Fruit fly (Drosophila melanogaster) whole organism, embryonic: ENCODE measurements around the gene Dis3.

Source experiments
- Atf3 ChIP-seq: fragments of 200-800 bp; sonication (Bioruptor generic); optimal IDR thresholded peaks from 3 replicates; lab custom pipeline; 2016; ENCODE audit warnings: missing biosample characterization, missing genetic modification characterization
- Atf6 ChIP-seq: fragments of 200-800 bp; sonication (Bioruptor generic); IDR thresholded peaks from 2 replicates; pipeline ENCODE4 v1.3.6; 2022; ENCODE audit warnings: missing biosample characterization, missing genetic modification characterization
- BEAF-32 ChIP-seq: fragments of 200-800 bp; sonication (Bioruptor generic); optimal IDR thresholded peaks from 3 replicates; lab custom pipeline; 2017; ENCODE audit warnings: missing biosample characterization, missing genetic modification characterization, mild to moderate bottlenecking, moderate library complexity, missing genetic modification reagents
- CG11504 ChIP-seq: fragments of 200-800 bp; sonication (Bioruptor generic); optimal IDR thresholded peaks from 3 replicates; lab custom pipeline; 2019; ENCODE audit warnings: missing biosample characterization, mild to moderate bottlenecking, missing genetic modification characterization, moderate library complexity
- CG11560 ChIP-seq: fragments of 200-800 bp; sonication (Bioruptor generic); IDR thresholded peaks from 3 replicates; pipeline ENCODE4 v1.3.6; 2022; ENCODE audit warnings: missing biosample characterization, missing genetic modification characterization
- CG12769 ChIP-seq: fragments of 200-800 bp; sonication (Bioruptor generic); optimal IDR thresholded peaks from 2 replicates; lab custom pipeline; 2019; ENCODE audit warnings: missing biosample characterization, mild to moderate bottlenecking, missing genetic modification characterization, moderate library complexity
- CG13624 ChIP-seq: fragments of 200-800 bp; sonication (Bioruptor generic); optimal IDR thresholded peaks from 2 replicates; lab custom pipeline; 2016; ENCODE audit warnings: missing biosample characterization, missing genetic modification characterization
- CG13894 ChIP-seq: fragments of 200-800 bp; sonication (Bioruptor generic); optimal IDR thresholded peaks from 3 replicates; lab custom pipeline; 2018; ENCODE audit warnings: missing biosample characterization, mild to moderate bottlenecking, missing genetic modification characterization, moderate library complexity
- CG15269 ChIP-seq: fragments of 200-800 bp; sonication (Bioruptor generic); optimal IDR thresholded peaks from 2 replicates; lab custom pipeline; 2018; ENCODE audit warnings: missing biosample characterization, mild to moderate bottlenecking, missing genetic modification characterization, moderate library complexity
- CG17612 ChIP-seq: fragments of 200-800 bp; sonication (Bioruptor generic); IDR thresholded peaks from 2 replicates; pipeline ENCODE4 v1.3.6; 2022; ENCODE audit warnings: missing biosample characterization, missing genetic modification characterization
- CG2202 ChIP-seq: fragments of 200-800 bp; sonication (Bioruptor generic); optimal IDR thresholded peaks from 2 replicates; lab custom pipeline; 2018; ENCODE audit warnings: missing biosample characterization, mild to moderate bottlenecking, missing genetic modification characterization
- CG30431 ChIP-seq: fragments of 200-800 bp; sonication (Bioruptor generic); optimal IDR thresholded peaks from 2 replicates; lab custom pipeline; 2017; ENCODE audit warnings: missing biosample characterization, missing genetic modification characterization
- CG3065 ChIP-seq: fragments of 200-800 bp; sonication (Bioruptor generic); optimal IDR thresholded peaks from 2 replicates; lab custom pipeline; 2016; ENCODE audit warnings: missing biosample characterization, missing genetic modification characterization
- CG32772 ChIP-seq: fragments of 200-800 bp; sonication (Bioruptor generic); IDR thresholded peaks from 2 replicates; pipeline ENCODE4 v1.3.6; 2022; ENCODE audit warnings: missing biosample characterization, missing genetic modification characterization
- CG33213 ChIP-seq: fragments of 200-800 bp; sonication (Bioruptor generic); optimal IDR thresholded peaks from 3 replicates; lab custom pipeline; 2016; ENCODE audit warnings: missing biosample characterization, missing genetic modification characterization
- CG3726 ChIP-seq: fragments of 200-800 bp; sonication (Bioruptor generic); IDR thresholded peaks from 3 replicates; pipeline ENCODE4, ENCODE4 v1.3.6; 2022; ENCODE audit warnings: missing biosample characterization, missing genetic modification characterization
- CG3995 ChIP-seq: fragments of 200-800 bp; sonication (Bioruptor generic); optimal IDR thresholded peaks from 3 replicates; lab custom pipeline; 2016; ENCODE audit warnings: missing biosample characterization, missing genetic modification characterization
- CG6175 ChIP-seq: fragments of 200-800 bp; sonication (Bioruptor generic); IDR thresholded peaks from 3 replicates; pipeline ENCODE4 v1.3.6; 2022; ENCODE audit warnings: missing biosample characterization, missing genetic modification characterization
- CG6654 ChIP-seq: fragments of 200-800 bp; sonication (Bioruptor generic); optimal IDR thresholded peaks from 2 replicates; lab custom pipeline; 2017; ENCODE audit warnings: missing biosample characterization, mild to moderate bottlenecking, missing genetic modification characterization
- CG6765 ChIP-seq: fragments of 200-800 bp; sonication (Bioruptor generic); optimal IDR thresholded peaks from 3 replicates; lab custom pipeline; 2017; ENCODE audit warnings: missing biosample characterization, mild to moderate bottlenecking, missing genetic modification characterization
- CG7987 ChIP-seq: fragments of 200-800 bp; sonication (Bioruptor generic); optimal IDR thresholded peaks from 2 replicates; lab custom pipeline; 2018; ENCODE audit warnings: missing biosample characterization, mild to moderate bottlenecking, missing genetic modification characterization, moderate library complexity
- CG9817 ChIP-seq: fragments of 200-800 bp; sonication (Bioruptor generic); optimal IDR thresholded peaks from 2 replicates; lab custom pipeline; 2018; ENCODE audit warnings: missing biosample characterization, mild to moderate bottlenecking, missing genetic modification characterization, moderate library complexity
- CG9876 ChIP-seq: fragments of 200-800 bp; sonication (Bioruptor generic); optimal IDR thresholded peaks from 2 replicates; lab custom pipeline; 2016; ENCODE audit warnings: missing biosample characterization, missing genetic modification characterization
- Chrac-16 ChIP-seq: fragments of 200-800 bp; sonication (Bioruptor generic); optimal IDR thresholded peaks from 3 replicates; lab custom pipeline; 2016; ENCODE audit warnings: missing biosample characterization, missing genetic modification characterization
- Dek ChIP-seq: fragments of 200-800 bp; sonication (Bioruptor generic); optimal IDR thresholded peaks from 3 replicates; lab custom pipeline; 2019; ENCODE audit warnings: missing biosample characterization, mild to moderate bottlenecking, missing genetic modification characterization, moderate library complexity
- Dip3 ChIP-seq: fragments of 200-800 bp; sonication (Bioruptor generic); optimal IDR thresholded peaks from 3 replicates; lab custom pipeline; 2016; ENCODE audit warnings: missing biosample characterization, missing genetic modification characterization
- Ets65A ChIP-seq: fragments of 200-800 bp; sonication (Bioruptor generic); peaks from one replicate; lab custom pipeline; 2016; ENCODE audit warnings: missing biosample characterization, missing genetic modification characterization
- Ets97D ChIP-seq: fragments of 200-800 bp; sonication (Bioruptor generic); optimal IDR thresholded peaks from 3 replicates; lab custom pipeline; 2016; ENCODE audit warnings: missing biosample characterization, missing genetic modification characterization
- Gsc ChIP-seq: fragments of 200-800 bp; sonication (Bioruptor generic); IDR thresholded peaks from 2 replicates; pipeline ENCODE4 v1.3.6; 2022; ENCODE audit warnings: missing biosample characterization, missing genetic modification characterization
- Gug ChIP-seq: fragments of 200-800 bp; sonication (Bioruptor generic); IDR thresholded peaks from 4 replicates; pipeline ENCODE4 v1.3.6; 2022; ENCODE audit warnings: missing biosample characterization, missing genetic modification characterization
- Mes4 ChIP-seq: fragments of 200-800 bp; sonication (Bioruptor generic); optimal IDR thresholded peaks from 2 replicates; lab custom pipeline; 2016; ENCODE audit warnings: missing biosample characterization, missing genetic modification characterization
- Neu2 ChIP-seq: fragments of 200-800 bp; sonication (Bioruptor generic); optimal IDR thresholded peaks from 3 replicates; lab custom pipeline; 2016; ENCODE audit warnings: missing biosample characterization, missing genetic modification characterization, borderline replicate concordance
- Opbp ChIP-seq: fragments of 200-800 bp; sonication (Bioruptor generic); IDR thresholded peaks from 3 replicates; pipeline ENCODE4 v1.3.6; 2022; ENCODE audit warnings: missing biosample characterization, missing genetic modification characterization; ENCODE audit not compliant: partially characterized antibody
- Ravus ChIP-seq: fragments of 200-800 bp; sonication (Bioruptor generic); IDR thresholded peaks from 2 replicates; pipeline ENCODE4 v1.3.6; 2022; ENCODE audit warnings: missing biosample characterization, missing genetic modification characterization
- bcd ChIP-seq: fragments of 200-800 bp; sonication (Bioruptor generic); optimal IDR thresholded peaks from 2 replicates; lab custom pipeline; 2017; ENCODE audit warnings: missing biosample characterization, mild to moderate bottlenecking, missing genetic modification characterization
- br ChIP-seq: fragments of >200 bp; optimal IDR thresholded peaks from 2 replicates; lab custom pipeline; 2017
- crc ChIP-seq: fragments of 200-800 bp; sonication (Bioruptor generic); optimal IDR thresholded peaks from 2 replicates; lab custom pipeline; 2016; ENCODE audit warnings: missing biosample characterization, missing genetic modification characterization
- danr ChIP-seq: fragments of 200-800 bp; sonication (Bioruptor generic); IDR thresholded peaks from 2 replicates; pipeline ENCODE4 v1.3.6; 2022; ENCODE audit warnings: missing biosample characterization, missing genetic modification characterization
- en ChIP-seq: fragments of 200-800 bp; sonication (Bioruptor generic); optimal IDR thresholded peaks from 2 replicates; lab custom pipeline; 2016; ENCODE audit warnings: missing biosample characterization, missing genetic modification characterization
- fd64A ChIP-seq: fragments of 200-800 bp; sonication (Bioruptor generic); optimal IDR thresholded peaks from 3 replicates; lab custom pipeline; 2018; ENCODE audit warnings: missing biosample characterization, mild to moderate bottlenecking, missing genetic modification characterization
- fd96Cb ChIP-seq: fragments of 200-800 bp; sonication (Bioruptor generic); optimal IDR thresholded peaks from 2 replicates; lab custom pipeline; 2018; ENCODE audit warnings: missing biosample characterization, mild to moderate bottlenecking, missing genetic modification characterization, moderate library complexity
- gem ChIP-seq: fragments of 200-800 bp; sonication (Bioruptor generic); optimal IDR thresholded peaks from 2 replicates; lab custom pipeline; 2019; ENCODE audit warnings: missing biosample characterization, mild to moderate bottlenecking, missing genetic modification characterization, moderate library complexity
- gfzf ChIP-seq: fragments of 200-800 bp; sonication (Bioruptor generic); optimal IDR thresholded peaks from 2 replicates; lab custom pipeline; 2016; ENCODE audit warnings: missing biosample characterization, mild to moderate bottlenecking, missing genetic modification characterization, moderate library complexity
- grau ChIP-seq: fragments of 200-800 bp; optimal IDR thresholded peaks from 3 replicates; lab custom pipeline; 2019; ENCODE audit warnings: missing biosample characterization, mild to moderate bottlenecking, missing genetic modification characterization, moderate library complexity
- insv ChIP-seq, 2 experiments: fragments of 200-800 bp; sonication (Bioruptor generic); optimal IDR thresholded peaks; 3 replicates each; lab custom pipeline; 2016 to 2018; ENCODE audit warnings: missing biosample characterization in 2 of 2, missing genetic modification characterization in 2 of 2
- onecut ChIP-seq: fragments of 200-800 bp; sonication (Bioruptor generic); IDR thresholded peaks from 2 replicates; pipeline ENCODE4 v1.3.6; 2022; ENCODE audit warnings: missing biosample characterization, missing genetic modification characterization
- sens ChIP-seq: fragments of 200-800 bp; sonication (Bioruptor generic); peaks from one replicate; lab custom pipeline; 2016; ENCODE audit warnings: missing biosample characterization, missing genetic modification characterization
- slbo ChIP-seq: fragments of 200-800 bp; sonication (Bioruptor generic); IDR thresholded peaks from 2 replicates; pipeline ENCODE4 v1.3.6; 2022; ENCODE audit warnings: missing biosample characterization, missing genetic modification characterization
- sob ChIP-seq: fragments of 200-800 bp; sonication (Bioruptor generic); IDR thresholded peaks from 2 replicates; pipeline ENCODE4 v1.3.6; 2022; ENCODE audit warnings: missing biosample characterization, missing genetic modification characterization
- ssp ChIP-seq: fragments of 200-800 bp; sonication (Bioruptor generic); IDR thresholded peaks from 2 replicates; pipeline ENCODE4 v1.3.6; 2022; ENCODE audit warnings: missing biosample characterization, missing genetic modification characterization
- usp ChIP-seq: fragments of >200 bp; optimal IDR thresholded peaks from 2 replicates; lab custom pipeline; 2017; ENCODE audit warnings: missing biosample characterization, missing genetic modification characterization

The Dis3 gene

dm6 chr3R:24289768-24290349, 43.4 kb upstream of the Dis3 start, which contains the start of the genes CG34290 and Uck (continued):
- TF ChIP-seq crc (GFP tag; lab: Kevin White, UChicago) (peak; percentile 69), CG6654 (GFP tag; lab: Kevin White, UChicago) (peak; percentile 53), Ets97D (GFP tag; lab: Kevin White, UChicago) (peak; percentile 99), CG17612 (GFP tag; lab: Robert Waterston, UW) (no peak), Gug (GFP tag; lab: Robert Waterston, UW) (no peak; the same call in 3 of the 4 replicates), Chrac-16 (GFP tag; lab: Kevin White, UChicago) (peak; percentile 2), CG12769 (tag; lab: Kevin White, UChicago) (peak; percentile 75), slbo (GFP tag; lab: Robert Waterston, UW) (peak; percentile 49), onecut (GFP tag; lab: Robert Waterston, UW) (peak; percentile 74), Dip3 (peak; percentile 46), CG11504 (tag; lab: Kevin White, UChicago) (peak; percentile 71), CG30431 (GFP tag; lab: Kevin White, UChicago) (peak; percentile 49), insv (GFP tag; optimal IDR thresholded peaks at IDR 0.05; lab: Kevin White, UChicago) (peak in 1 of 2 experiments; percentile 66), en (GFP tag; lab: Kevin White, UChicago) (peak; percentile 60), CG3726 (GFP tag; lab: Robert Waterston, UW) (no peak), danr (GFP tag; lab: Robert Waterston, UW) (no peak), gem (peak; percentile 45), grau (tag; lab: Kevin White, UChicago) (peak; percentile 71), CG7987 (GFP tag; lab: Kevin White, UChicago) (peak; percentile 96), CG9817 (tag; lab: Kevin White, UChicago) (peak; percentile 68), sens (peak; percentile 90), sob (GFP tag; lab: Robert Waterston, UW) (peak; percentile 82), CG3995 (peak; percentile 78), CG32772 (GFP tag; lab: Robert Waterston, UW) (0 out of 2 replicates have a peak, but pooled peaks have one; percentile 14), fd64A (GFP tag; lab: Kevin White, UChicago) (peak; percentile 76), CG13894 (peak; percentile 68), ssp (peak; percentile 38; the same call in 1 of the 2 replicates), Ets65A (GFP tag; lab: Kevin White, UChicago) (peak; percentile 99), Gsc (GFP tag; lab: Robert Waterston, UW) (no peak), CG13624 (peak; percentile 86), Atf6 (GFP tag; lab: Robert Waterston, UW) (peak; percentile 65), BEAF-32 (GFP tag; lab: Kevin White, UChicago) (peak; percentile 87), CG33213 (GFP tag; lab: Kevin White, UChicago) (peak; percentile 92), Neu2 (GFP tag; lab: Kevin White, UChicago) (no peak), Mes4 (peak; percentile 77), CG9876 (GFP tag; lab: Kevin White, UChicago) (peak; percentile 72), gfzf (peak; percentile 33), Dek (tag; lab: Kevin White, UChicago) (peak; percentile 41), bcd (GFP tag; lab: Kevin White, UChicago) (peak; percentile 87), CG11560 (tag; lab: Robert Waterston, UW) (no peak), Opbp (peak; percentile 86), CG6765 (GFP tag; lab: Kevin White, UChicago) (peak; percentile 93), usp (GFP tag; lab: Kevin White, UChicago) (no peak), CG15269 (tag; lab: Kevin White, UChicago) (peak; percentile 69), CG2202 (tag; lab: Kevin White, UChicago) (peak; percentile 48), CG3065 (GFP tag; lab: Kevin White, UChicago) (peak; percentile 16), Atf3 (GFP tag; lab: Kevin White, UChicago) (peak; percentile 25), fd96Cb (peak; percentile 8), br (lab: Kevin White, UChicago) (no peak), CG6175 (GFP tag; lab: Robert Waterston, UW) (no peak), Ravus (no peak)
